Fruit fly (Drosophila melanogaster) S2 (cell line): ENCODE results near the gene CG33253.

ENCODE experiments used
- CG8478 ChIP-seq: fragments of >200 bp; optimal IDR thresholded peaks from 2 replicates; lab custom pipeline; 2018
- CTCF ChIP-seq, 2 experiments: fragments of >200 bp; optimal IDR thresholded peaks; 2 replicates each; lab custom pipeline; 2018

DNA sequence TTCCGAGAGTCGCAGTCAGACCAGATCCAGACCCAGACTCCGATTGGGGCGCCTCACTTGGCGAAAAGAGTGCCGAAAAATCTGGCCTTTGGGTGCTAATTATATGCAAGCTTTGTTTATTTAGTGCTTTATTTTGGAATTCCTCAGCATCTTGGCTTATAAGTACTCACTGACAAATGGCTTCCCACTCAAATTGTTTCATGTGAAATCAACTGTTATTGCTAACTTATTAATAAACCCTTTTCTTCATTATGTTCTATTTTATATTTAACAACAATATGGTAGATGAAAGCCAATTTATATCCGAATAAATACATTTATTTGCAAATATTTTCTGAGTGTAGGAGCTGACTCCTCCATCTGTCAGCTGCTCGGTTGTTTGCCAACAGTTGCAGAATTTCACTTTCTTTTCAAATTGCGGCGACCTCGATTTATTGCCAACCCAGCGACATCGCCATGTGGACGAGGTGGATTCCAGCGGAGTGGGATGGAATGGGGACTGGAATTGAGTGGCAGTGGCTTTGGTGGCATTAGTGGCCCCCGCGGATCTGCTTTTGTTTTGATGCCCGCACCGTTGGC is 46.7 kb downstream of the CG33253 start:
- TF ChIP-seq CG8478 (lab: Kevin White, UChicago) (no peak), CTCF (optimal IDR thresholded peaks at IDR 0.05; lab: Kevin White, UChicago) (no peak)
